Worm (Caenorhabditis elegans) whole organism, L3 larva: ENCODE results near the gene oac-5.

Experiments used
- daf-12 ChIP-seq: fragments of 150-350 bp; optimal IDR thresholded peaks from 2 replicates; lab custom pipeline; 2014; ENCODE audit warnings: missing biosample characterization, missing genetic modification reagents, missing genetic modification characterization
- fos-1 ChIP-seq: fragments of 150-350 bp; optimal IDR thresholded peaks from 2 replicates; lab custom pipeline; 2014; ENCODE audit warnings: missing biosample characterization, missing genetic modification characterization
- lin-15B ChIP-seq: fragments of 150-350 bp; optimal IDR thresholded peaks from 2 replicates; lab custom pipeline; 2014; ENCODE audit warnings: missing biosample characterization, missing genetic modification characterization
- mdl-1 ChIP-seq: fragments of 150-350 bp; optimal IDR thresholded peaks from 2 replicates; lab custom pipeline; 2014; ENCODE audit warnings: missing biosample characterization, missing genetic modification characterization
- nhr-25 ChIP-seq: sonication (generic microtip); optimal IDR thresholded peaks from 2 replicates; lab custom pipeline; 2017; ENCODE audit warnings: missing biosample characterization, missing genetic modification characterization
- nhr-77 ChIP-seq: fragments of 150-350 bp; optimal IDR thresholded peaks from 2 replicates; lab custom pipeline; 2014; ENCODE audit warnings: missing biosample characterization, missing genetic modification characterization
- pqm-1 ChIP-seq: fragments of 150-350 bp; optimal IDR thresholded peaks from 2 replicates; lab custom pipeline; 2017; ENCODE audit warnings: missing biosample characterization, missing genetic modification characterization, inconsistent platforms

DNA sequence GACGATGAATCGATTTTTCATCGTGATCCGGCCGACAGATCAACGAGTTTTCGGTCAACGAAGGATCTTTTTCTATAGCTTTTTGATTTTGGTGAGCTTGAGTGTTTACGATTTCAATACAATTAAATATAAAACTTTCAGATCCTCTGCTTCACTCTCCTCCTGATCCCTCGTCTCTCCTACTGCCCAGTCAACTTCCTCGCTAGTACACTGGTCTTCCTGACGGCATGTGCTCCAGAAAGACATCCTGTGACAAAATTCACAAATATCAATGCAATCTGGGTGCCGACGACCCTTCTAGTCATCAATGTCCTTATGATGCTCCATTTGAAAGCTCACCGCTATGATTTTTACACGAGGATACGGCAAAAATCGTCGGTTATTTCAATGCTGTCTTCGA lies 15.8 kb downstream of the oac-5 start:
- TF ChIP-seq fos-1 (tag; lab: Kevin White, UChicago) = no peak
- TF ChIP-seq daf-12 (tag; lab: Kevin White, UChicago) = no peak
- no peak for TF ChIP-seq nhr-77 (tag; lab: Kevin White, UChicago)
- TF ChIP-seq mdl-1 (tag; lab: Kevin White, UChicago) = no peak
- TF ChIP-seq nhr-25 (tag; lab: Kevin White, UChicago) = no peak
- no peak for TF ChIP-seq pqm-1 (tag; lab: Kevin White, UChicago)
- no peak for TF ChIP-seq lin-15B (tag; lab: Kevin White, UChicago)
